Worm (Caenorhabditis elegans): ENCODE data around the gene str-6.

DNA sequence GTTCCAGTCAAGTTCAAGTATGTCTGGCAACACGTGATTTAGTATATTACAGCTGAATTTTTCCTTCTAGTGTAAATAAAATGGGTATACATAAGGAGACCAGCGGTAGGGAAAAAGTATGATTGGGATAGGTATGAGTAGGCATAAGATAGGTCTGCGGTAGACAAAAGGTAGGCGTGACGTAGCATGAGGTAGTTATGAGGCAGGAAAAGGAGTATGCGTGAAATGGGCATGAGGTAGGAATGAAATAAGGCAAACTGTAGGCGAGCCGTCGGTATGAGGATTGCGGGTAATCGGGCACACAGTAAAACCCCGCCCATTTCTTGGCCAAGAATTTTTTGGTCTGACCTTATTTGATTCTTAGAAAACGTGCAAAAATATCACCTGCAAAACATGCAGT, 28.6 kb downstream of the str-6 start:
- no peak for TF ChIP-seq F13H6.1 (tag; optimal IDR thresholded peaks at IDR 0.05)
- no peak for TF ChIP-seq nhr-6 (tag; optimal IDR thresholded peaks at IDR 0.05)
- no peak for TF ChIP-seq nhr-25 (tag; optimal IDR thresholded peaks at IDR 0.05)
- no peak for TF ChIP-seq ceh-16 (tag; optimal IDR thresholded peaks at IDR 0.05)
- TF ChIP-seq ceh-82 (tag; optimal IDR thresholded peaks at IDR 0.05) = no peak
- no peak for TF ChIP-seq elt-3 (tag; optimal IDR thresholded peaks at IDR 0.05)
- no peak for TF ChIP-seq nhr-237 (tag; optimal IDR thresholded peaks at IDR 0.05)
- TF ChIP-seq egl-27 (tag; optimal IDR thresholded peaks at IDR 0.05) = no peak
- TF ChIP-seq ama-1 (optimal IDR thresholded peaks at IDR 0.05) = no peak
